Fruit fly (Drosophila melanogaster): Measurements from ENCODE around the gene CG9386.

The CG9386 gene

dm6 chr3R:9573812-9574587 lies 18.8 kb upstream of the CG9386 start, which contains the start of gene CG9399 (continued):
- TF ChIP-seq CG10979 (tag; optimal IDR thresholded peaks at IDR 0.05) (peak; percentile 95), CG17361 (GFP tag; IDR thresholded peaks at IDR 0.05) (peak; percentile 97), hb (GFP tag; IDR thresholded peaks at IDR 0.05; ENCODE audit: partially characterized antibody) (no peak), aop (GFP tag; IDR thresholded peaks at IDR 0.05) (peak; percentile 96), Hsf (GFP tag; optimal IDR thresholded peaks at IDR 0.05) (peak; percentile 98), tll (GFP tag; optimal IDR thresholded peaks at IDR 0.05) (peak; percentile 20 to 90), CG8290 (GFP tag; optimal IDR thresholded peaks at IDR 0.05) (peak; percentile 95), CG8290 (tag; optimal IDR thresholded peaks at IDR 0.05) (peak; percentile 92), psq (GFP tag; optimal IDR thresholded peaks at IDR 0.05) (peak; percentile 93), nerfin-2 (GFP tag; IDR thresholded peaks at IDR 0.05; ENCODE audit: partially characterized antibody) (no peak), CG2889 (GFP tag; IDR thresholded peaks at IDR 0.05) (peak; percentile 97), CG4282 (GFP tag; optimal IDR thresholded peaks at IDR 0.05) (peak; percentile 87), CG7839 (tag; optimal IDR thresholded peaks at IDR 0.05) (peak; percentile 96), CG17568 (GFP tag; optimal IDR thresholded peaks at IDR 0.05) (peak; percentile 95), CG30403 (GFP tag; optimal IDR thresholded peaks at IDR 0.05) (peak; percentile 99), Gsc (GFP tag; IDR thresholded peaks at IDR 0.05) (peak; percentile 93), lbe (GFP tag; optimal IDR thresholded peaks at IDR 0.05) (peak; percentile 95), CG16779 (GFP tag; IDR thresholded peaks at IDR 0.05) (peak; percentile 89), CG9817 (tag; optimal IDR thresholded peaks at IDR 0.05) (peak; percentile 94), Dek (tag; optimal IDR thresholded peaks at IDR 0.05) (peak; percentile 96), CG8944 (GFP tag; optimal IDR thresholded peaks at IDR 0.05) (peak; percentile 92), CG8924 (tag; optimal IDR thresholded peaks at IDR 0.05) (peak; percentile 97), luna (GFP tag; optimal IDR thresholded peaks at IDR 0.05) (peak; percentile 77), insv (GFP tag; optimal IDR thresholded peaks at IDR 0.05) (peak in 1 of 2 experiments; percentile 78), zfh2 (GFP tag; optimal IDR thresholded peaks at IDR 0.05) (peak; percentile 94), zfh1 (GFP tag; IDR thresholded peaks at IDR 0.05) (peak; percentile 99), CG8765 (GFP tag; IDR thresholded peaks at IDR 0.05) (peak; percentile 97), Ssrp (tag; optimal IDR thresholded peaks at IDR 0.05) (peak; percentile 99), Usf (GFP tag; optimal IDR thresholded peaks at IDR 0.05) (peak; percentile 94), CG12071 (GFP tag; optimal IDR thresholded peaks at IDR 0.05) (peak; percentile 87), CG34422 (GFP tag; IDR thresholded peaks at IDR 0.05) (peak; percentile 98), CG6854 (GFP tag; optimal IDR thresholded peaks at IDR 0.05) (peak; percentile 90), p53 (GFP tag; optimal IDR thresholded peaks at IDR 0.05) (peak; percentile 38), Gug (GFP tag; IDR thresholded peaks at IDR 0.05) (peak; percentile 98), CG12744 (GFP tag; optimal IDR thresholded peaks at IDR 0.05) (peak; percentile 93), CG10321 (GFP tag; IDR thresholded peaks at IDR 0.05) (peak; percentile 83), ash1 (GFP tag; optimal IDR thresholded peaks at IDR 0.05) (peak; percentile 84), Atf3 (GFP tag; optimal IDR thresholded peaks at IDR 0.05) (peak; percentile 92), chm (GFP tag; IDR thresholded peaks at IDR 0.05) (peak; percentile 98), crp (GFP tag; optimal IDR thresholded peaks at IDR 0.05) (peak; percentile 41 to 83), phol (tag; optimal IDR thresholded peaks at IDR 0.05) (peak; percentile 97), Dbx (GFP tag; IDR thresholded peaks at IDR 0.05) (peak; percentile 96), Lim3 (GFP tag; IDR thresholded peaks at IDR 0.05) (peak; percentile 94), CG32772 (GFP tag; IDR thresholded peaks at IDR 0.05) (peak; percentile 98), E2f2 (GFP tag; IDR thresholded peaks at IDR 0.05) (peak; percentile 83), slp2 (GFP tag; optimal IDR thresholded peaks at IDR 0.05) (peak; percentile 90), gfzf (GFP tag; optimal IDR thresholded peaks at IDR 0.05) (peak; percentile 30), dati (GFP tag; IDR thresholded peaks at IDR 0.05) (peak; percentile 96), abd-A (tag; optimal IDR thresholded peaks at IDR 0.05) (peak; percentile 26), Six4 (GFP tag; optimal IDR thresholded peaks at IDR 0.05) (peak; percentile 95)

Measured in whole organism, embryonic.